Worm (Caenorhabditis elegans): ENCODE measurements around the gene pdr-1.

pdr-1 gene

DNA sequence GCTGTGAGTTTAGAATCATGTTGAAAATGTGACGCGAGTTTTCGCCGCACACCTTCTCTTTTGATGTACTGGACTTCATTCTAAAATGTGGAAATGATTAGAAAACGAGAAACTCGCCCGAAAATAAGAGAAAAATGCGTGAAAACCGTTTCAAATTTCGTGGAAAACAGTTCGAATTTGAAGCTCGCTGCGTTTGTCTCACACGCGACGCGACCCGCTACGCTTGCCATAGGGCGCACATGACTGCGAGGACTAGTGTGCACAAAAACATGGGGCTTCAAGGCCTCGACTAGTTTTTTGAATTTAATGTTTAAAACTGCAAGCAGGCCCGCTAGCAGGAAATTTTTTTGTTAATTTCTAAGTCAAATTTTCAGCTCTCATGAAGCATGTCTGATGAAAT, at the start of gene pdr-1, which contains the start of gene cyk-4:
TSS of gene pdr-1 (plus strand) at position 369 of the 400 bp plus-strand sequence.
TSS of gene cyk-4 (minus strand) at position 80 of the 400 bp plus-strand sequence.
- TF ChIP-seq ccch-3 (GFP tag; optimal IDR thresholded peaks at IDR 0.05) (no peak), lin-35 (GFP tag; optimal IDR thresholded peaks at IDR 0.05) (no peak), egl-18 (GFP tag; IDR thresholded peaks at IDR 0.05) (no peak), madf-10 (tag; optimal IDR thresholded peaks at IDR 0.05) (no peak), ekl-4 (GFP tag; IDR thresholded peaks at IDR 0.05) (no peak), unc-62 (GFP tag; optimal IDR thresholded peaks at IDR 0.05) (no peak), dox-1 (GFP tag; IDR thresholded peaks at IDR 0.05) (no peak), ztf-25 (GFP tag; IDR thresholded peaks at IDR 0.05) (no peak), aptf-2 (GFP tag; conservative IDR thresholded peaks at IDR 0.05) (no peak), fkh-3 (tag; optimal IDR thresholded peaks at IDR 0.05) (no peak), lsl-1 (GFP tag; optimal IDR thresholded peaks at IDR 0.05) (peak; percentile 6), F57A8.1 (GFP tag; optimal IDR thresholded peaks at IDR 0.05) (no peak), snpc-3.4 (tag; optimal IDR thresholded peaks at IDR 0.05) (peak; percentile 14), Y67H2A.10 (GFP tag; conservative IDR thresholded peaks at IDR 0.05) (no peak), attf-6 (GFP tag; IDR thresholded peaks at IDR 0.05) (no peak), attf-5 (GFP tag; optimal IDR thresholded peaks at IDR 0.05) (no peak), mcd-1 (GFP tag; IDR thresholded peaks at IDR 0.05) (peak; percentile 83), bed-2 (GFP tag; IDR thresholded peaks at IDR 0.05) (no peak), ZK185.1 (tag; optimal IDR thresholded peaks at IDR 0.05; ENCODE audit: poor library complexity, severe bottlenecking) (no peak), somi-1 (GFP tag; optimal IDR thresholded peaks at IDR 0.05) (no peak), F23B12.7 (tag; optimal IDR thresholded peaks at IDR 0.05; ENCODE audit: insufficient read depth) (peak; percentile 27), him-1 (tag; optimal IDR thresholded peaks at IDR 0.05) (no peak), ceh-79 (tag; optimal IDR thresholded peaks at IDR 0.05) (no peak), mes-4 (tag; optimal IDR thresholded peaks at IDR 0.05) (no peak), akir-1 (GFP tag; optimal IDR thresholded peaks at IDR 0.05) (no peak), ztf-22 (GFP tag; optimal IDR thresholded peaks at IDR 0.05) (no peak), attf-3 (GFP tag; conservative IDR thresholded peaks at IDR 0.05) (no peak), madf-3 (GFP tag; IDR thresholded peaks at IDR 0.05) (peak; percentile 98), pbrm-1 (GFP tag; IDR thresholded peaks at IDR 0.05) (no peak), lag-1 (GFP tag; IDR thresholded peaks at IDR 0.05) (no peak), D2030.7 (GFP tag; IDR thresholded peaks at IDR 0.05) (peak; percentile 63), let-526 (GFP tag; IDR thresholded peaks at IDR 0.05) (no peak), sdz-38 (tag; optimal IDR thresholded peaks at IDR 0.05) (no peak), nhr-90 (tag; optimal IDR thresholded peaks at IDR 0.05) (no peak), nhr-120 (GFP tag; IDR thresholded peaks at IDR 0.05) (no peak), Y53G8AR.9 (GFP tag; conservative IDR thresholded peaks at IDR 0.05) (no peak), efl-1 (GFP tag; optimal IDR thresholded peaks at IDR 0.05) (peak; percentile 36), T26A5.8 (tag; optimal IDR thresholded peaks at IDR 0.05) (no peak), ceh-40 (GFP tag; IDR thresholded peaks at IDR 0.05) (no peak), madf-6 (GFP tag; IDR thresholded peaks at IDR 0.05) (no peak), Y56A3A.18 (GFP tag; IDR thresholded peaks at IDR 0.05) (no peak), lin-54 (GFP tag; optimal IDR thresholded peaks at IDR 0.05) (peak; percentile 58), snpc-4 (GFP tag; optimal IDR thresholded peaks at IDR 0.05) (no peak), snpc-4 (tag; optimal IDR thresholded peaks at IDR 0.05) (peak in 1 of 4 experiments; percentile 40), zim-3 (tag; optimal IDR thresholded peaks at IDR 0.05) (no peak), K11D2.4 (GFP tag; IDR thresholded peaks at IDR 0.05) (no peak), hmg-1.2 (GFP tag; IDR thresholded peaks at IDR 0.05) (peak; percentile 22; the same call in 1 of the 2 replicates), ama-1 (optimal IDR thresholded peaks at IDR 0.05) (no peak), ama-1 (GFP tag; optimal IDR thresholded peaks at IDR 0.05) (no peak)

Measured in whole organism, young adult.